Worm (Caenorhabditis elegans) whole organism, L1 larva: ENCODE results near the gene C14A4.7.
A peak's percentile ranks its signal among the peaks of the same experiment; 100 is the strongest.

ENCODE experiments used
- C34B4.2 ChIP-seq: sonication (generic microtip); optimal IDR thresholded peaks from 2 replicates; lab custom pipeline; 2017; ENCODE audit warnings: mild to moderate bottlenecking, missing genetic modification characterization, missing compliant biosample characterization
- Y116A8C.19 ChIP-seq: sonication (generic microtip); optimal IDR thresholded peaks from 2 replicates; lab custom pipeline; 2016; ENCODE audit warnings: missing compliant biosample characterization, missing genetic modification characterization, borderline replicate concordance
- blmp-1 ChIP-seq: fragments of 150-350 bp; optimal IDR thresholded peaks from 2 replicates; lab custom pipeline; 2014; ENCODE audit warnings: missing biosample characterization, missing genetic modification characterization
- efl-1 ChIP-seq, 4 experiments: fragments of 150-350 bp; optimal IDR thresholded peaks in 3 of 4; peaks in 1 of 4; 1 replicate in 1 of 4; 2 replicates in 3 of 4; lab custom pipeline; 2014; ENCODE audit warnings: missing biosample characterization in 2 of 4, missing genetic modification characterization in 2 of 4, missing genetic modification reagents in 2 of 4
- egl-13 ChIP-seq: sonication (generic microtip); optimal IDR thresholded peaks from 2 replicates; lab custom pipeline; 2016; ENCODE audit warnings: missing genotype, missing genetic modification reagents, missing genetic modification characterization, missing compliant biosample characterization
- egl-27 ChIP-seq, 2 experiments: fragments of 150-350 bp in 1 of 2; sonication (generic microtip); optimal IDR thresholded peaks; 3 replicates each; lab custom pipeline; 2017 to 2018; ENCODE audit warnings: missing biosample characterization in 2 of 2, missing genetic modification characterization in 2 of 2, missing genetic modification reagents in 2 of 2
- elt-3 ChIP-seq, 6 experiments: fragments of 150-350 bp in 1 of 6; sonication (generic microtip); optimal IDR thresholded peaks; 2 replicates each; lab custom pipeline; 2017 to 2018; ENCODE audit warnings: missing biosample characterization in 6 of 6, missing genetic modification characterization in 6 of 6, inconsistent platforms in 1 of 6
- ets-5 ChIP-seq: fragments of 200-800 bp; sonication (Bioruptor generic); IDR thresholded peaks from 2 replicates; pipeline ENCODE4 v1.3.6; 2022; ENCODE audit warnings: missing genetic modification characterization, missing compliant biosample characterization
- fkh-10 ChIP-seq: sonication (generic microtip); optimal IDR thresholded peaks from 2 replicates; lab custom pipeline; 2017; ENCODE audit warnings: missing biosample characterization, missing genetic modification reagents, missing genetic modification characterization
- grh-1 ChIP-seq: fragments of 200-800 bp; sonication (Bioruptor generic); IDR thresholded peaks from 2 replicates; pipeline ENCODE4 v1.3.6; 2022; ENCODE audit warnings: missing genetic modification reagents, missing genetic modification characterization, missing compliant biosample characterization
- hlh-4 ChIP-seq: sonication (generic microtip); optimal IDR thresholded peaks from 2 replicates; lab custom pipeline; 2016; ENCODE audit warnings: mild to moderate bottlenecking, missing genetic modification characterization, missing compliant biosample characterization
- hpl-2 ChIP-seq: fragments of 150-350 bp; optimal IDR thresholded peaks from 2 replicates; lab custom pipeline; 2014; ENCODE audit warnings: missing biosample characterization, missing genetic modification reagents, missing genetic modification characterization
- irx-1 ChIP-seq: sonication (generic microtip); optimal IDR thresholded peaks from 2 replicates; lab custom pipeline; 2016; ENCODE audit warnings: missing genetic modification characterization, missing compliant biosample characterization
- isw-1 ChIP-seq: fragments of 200-800 bp; sonication (Bioruptor generic); IDR thresholded peaks from 2 replicates; pipeline ENCODE4 v1.3.6; 2022; ENCODE audit warnings: missing genetic modification characterization, missing compliant biosample characterization
- lin-14 ChIP-seq: fragments of 200-800 bp; sonication (Bioruptor generic); optimal IDR thresholded peaks from 2 replicates; lab custom pipeline; 2018; ENCODE audit warnings: mild to moderate bottlenecking, missing genetic modification characterization, moderate library complexity, missing compliant biosample characterization
- lsy-2 ChIP-seq, 2 experiments: fragments of 150-350 bp; optimal IDR thresholded peaks; 2 replicates each; lab custom pipeline; 2014; ENCODE audit warnings: missing biosample characterization in 2 of 2, missing genetic modification characterization in 2 of 2
- mdl-1 ChIP-seq, 2 experiments: fragments of 150-350 bp; optimal IDR thresholded peaks; 2 replicates each; lab custom pipeline; 2014 to 2017; ENCODE audit warnings: missing biosample characterization in 2 of 2, missing genetic modification characterization in 2 of 2, inconsistent platforms in 1 of 2
- mef-2 ChIP-seq: fragments of 150-350 bp; optimal IDR thresholded peaks from 2 replicates; lab custom pipeline; 2014; ENCODE audit warnings: missing biosample characterization, missing genetic modification characterization
- nhr-19 ChIP-seq: fragments of 200-800 bp; sonication (Bioruptor generic); conservative IDR thresholded peaks from 2 replicates; pipeline ENCODE4 v1.3.6; 2022; ENCODE audit warnings: missing genetic modification characterization, missing compliant biosample characterization
- nhr-20 ChIP-seq: sonication (generic microtip); optimal IDR thresholded peaks from 2 replicates; lab custom pipeline; 2016; ENCODE audit warnings: mild to moderate bottlenecking, missing genetic modification characterization, missing compliant biosample characterization
- nhr-237 ChIP-seq: fragments of 150-350 bp; optimal IDR thresholded peaks from 2 replicates; lab custom pipeline; 2014; ENCODE audit warnings: missing biosample characterization, missing genetic modification characterization
- nhr-28 ChIP-seq: fragments of 150-350 bp; optimal IDR thresholded peaks from 2 replicates; lab custom pipeline; 2014; ENCODE audit warnings: missing biosample characterization, missing genetic modification characterization
- nhr-47 ChIP-seq: sonication (generic microtip); optimal IDR thresholded peaks from 2 replicates; lab custom pipeline; 2016; ENCODE audit warnings: mild to moderate bottlenecking, missing genetic modification characterization, moderate library complexity, missing compliant biosample characterization
- nhr-77 ChIP-seq: fragments of 150-350 bp; optimal IDR thresholded peaks from 2 replicates; lab custom pipeline; 2014; ENCODE audit warnings: missing biosample characterization, missing genetic modification characterization
- nhr-90 ChIP-seq: sonication (generic microtip); optimal IDR thresholded peaks from 2 replicates; lab custom pipeline; 2016; ENCODE audit warnings: mild to moderate bottlenecking, missing genetic modification characterization, missing compliant biosample characterization; ENCODE audit not compliant: poor library complexity
- pax-3 ChIP-seq: fragments of 200-800 bp; sonication (Bioruptor generic); optimal IDR thresholded peaks from 2 replicates; lab custom pipeline; 2018; ENCODE audit warnings: mild to moderate bottlenecking, missing genetic modification characterization, moderate library complexity, missing compliant biosample characterization
- skn-1 ChIP-seq: fragments of 150-350 bp; optimal IDR thresholded peaks from 2 replicates; lab custom pipeline; 2014; ENCODE audit warnings: missing biosample characterization, missing genetic modification characterization
- snu-23 ChIP-seq: sonication (generic microtip); optimal IDR thresholded peaks from 2 replicates; lab custom pipeline; 2016; ENCODE audit warnings: missing genetic modification characterization, missing compliant biosample characterization
- sox-4 ChIP-seq: sonication (generic microtip); optimal IDR thresholded peaks from 2 replicates; lab custom pipeline; 2016; ENCODE audit warnings: missing genetic modification characterization, missing compliant biosample characterization
- sptf-1 ChIP-seq: fragments of 150-350 bp; optimal IDR thresholded peaks from 2 replicates; lab custom pipeline; 2014; ENCODE audit warnings: missing biosample characterization, missing genetic modification characterization
- sup-37 ChIP-seq: fragments of 200-800 bp; sonication (Bioruptor generic); optimal IDR thresholded peaks from 2 replicates; lab custom pipeline; 2018; ENCODE audit warnings: mild to moderate bottlenecking, missing genetic modification characterization, missing compliant biosample characterization
- tbx-2 ChIP-seq: sonication (generic microtip); optimal IDR thresholded peaks from 2 replicates; lab custom pipeline; 2016; ENCODE audit warnings: missing genetic modification characterization, missing compliant biosample characterization
- unc-130 ChIP-seq: fragments of 150-350 bp; optimal IDR thresholded peaks from 2 replicates; lab custom pipeline; 2017; ENCODE audit warnings: missing biosample characterization, missing genetic modification characterization, inconsistent platforms
- unc-62 ChIP-seq: fragments of 150-350 bp; optimal IDR thresholded peaks from 2 replicates; lab custom pipeline; 2014; ENCODE audit warnings: missing biosample characterization, missing genetic modification reagents, missing genetic modification characterization
- unc-86 ChIP-seq: sonication (generic microtip); optimal IDR thresholded peaks from 2 replicates; lab custom pipeline; 2016; ENCODE audit warnings: missing genetic modification characterization, missing compliant biosample characterization
- unc-98 ChIP-seq: fragments of 200-800 bp; sonication (Bioruptor generic); IDR thresholded peaks from 2 replicates; pipeline ENCODE4 v1.3.6; 2022; ENCODE audit warnings: missing genetic modification characterization, missing compliant biosample characterization

The C14A4.7 gene

ce11 chrII:10605512-10605911, 9.2 kb upstream of the C14A4.7 start, which contains the start of gene taf-13:
taf-13 (minus strand) TSS chrII:10605612.
- no peak for TF ChIP-seq unc-86 (tag; lab: Kevin White, UChicago)

- TF ChIP-seq snu-23 (GFP tag; lab: Kevin White, UChicago) (no peak), skn-1 (tag; lab: Kevin White, UChicago) (no peak), tbx-2 (no peak), egl-27 (tag; optimal IDR thresholded peaks at IDR 0.05; lab: Kevin White, UChicago) (no peak), unc-98 (no peak), nhr-90 (tag; lab: Kevin White, UChicago) (no peak), nhr-47 (tag; lab: Kevin White, UChicago) (no peak), irx-1 (no peak), nhr-19 (GFP tag; lab: Robert Waterston, UW) (no peak), mdl-1 (tag; optimal IDR thresholded peaks at IDR 0.05; lab: Kevin White, UChicago) (no peak), egl-13 (no peak), fkh-10 (GFP tag; lab: Kevin White, UChicago) (no peak), sptf-1 (no peak), unc-130 (tag; lab: Kevin White, UChicago) (no peak), grh-1 (GFP tag; lab: Robert Waterston, UW) (no peak), lin-14 (GFP tag; lab: Kevin White, UChicago) (no peak), nhr-28 (tag; lab: Kevin White, UChicago) (no peak), sox-4 (tag; lab: Kevin White, UChicago) (no peak), Y116A8C.19 (no peak), lsy-2 (tag; optimal IDR thresholded peaks at IDR 0.05; lab: Kevin White, UChicago) (no peak)
These were observed 7.2 kb upstream of the C14A4.7 start for ce11 chrII:10603560-10603959.

ce11 chrII:10602184-10602583, 5.8 kb upstream of the C14A4.7 start, which contains the start of gene srv-2:
srv-2 (minus strand) TSS chrII:10602284.
- TF ChIP-seq hpl-2 (GFP tag; lab: Kevin White, UChicago) (no peak), elt-3 (tag; optimal IDR thresholded peaks at IDR 0.05; lab: Kevin White, UChicago) (no peak)

ce11 chrII:10598970-10599369, 2.6 kb upstream of the C14A4.7 start, which contains the start of gene C14A4.9:
C14A4.9 (plus strand) TSS chrII:10599337.
- TF ChIP-seq isw-1 (GFP tag; lab: Robert Waterston, UW) (no peak), blmp-1 (tag; lab: Kevin White, UChicago) (peak; percentile 99)

- TF ChIP-seq nhr-47 (tag; lab: Kevin White, UChicago) (no peak), ets-5 (GFP tag; lab: Robert Waterston, UW) (no peak), C34B4.2 (no peak), mef-2 (tag; lab: Kevin White, UChicago) (no peak), nhr-237 (no peak), pax-3 (tag; lab: Kevin White, UChicago) (no peak), unc-62 (GFP tag; lab: Kevin White, UChicago) (no peak), nhr-20 (no peak), unc-86 (tag; lab: Kevin White, UChicago) (no peak), hlh-4 (tag; lab: Kevin White, UChicago) (no peak), sup-37 (no peak), efl-1 (optimal IDR thresholded peaks at IDR 0.05; lab: Kevin White, UChicago) (no peak), efl-1 (GFP tag; optimal IDR thresholded peaks at IDR 0.05 in 1 of 2; lab: Kevin White, UChicago) (no peak), nhr-77 (no peak), elt-3 (tag; optimal IDR thresholded peaks at IDR 0.05; lab: Kevin White, UChicago) (no peak), lsy-2 (tag; optimal IDR thresholded peaks at IDR 0.05; lab: Kevin White, UChicago) (no peak), irx-1 (no peak)
These were observed 1.7 kb upstream of the C14A4.7 start, which contains the start of gene C14A4.8 for ce11 chrII:10598039-10598438. C14A4.8 (minus strand) TSS chrII:10598139.
